Worm (Caenorhabditis elegans): ENCODE measurements around the gene nhr-91.

DNA sequence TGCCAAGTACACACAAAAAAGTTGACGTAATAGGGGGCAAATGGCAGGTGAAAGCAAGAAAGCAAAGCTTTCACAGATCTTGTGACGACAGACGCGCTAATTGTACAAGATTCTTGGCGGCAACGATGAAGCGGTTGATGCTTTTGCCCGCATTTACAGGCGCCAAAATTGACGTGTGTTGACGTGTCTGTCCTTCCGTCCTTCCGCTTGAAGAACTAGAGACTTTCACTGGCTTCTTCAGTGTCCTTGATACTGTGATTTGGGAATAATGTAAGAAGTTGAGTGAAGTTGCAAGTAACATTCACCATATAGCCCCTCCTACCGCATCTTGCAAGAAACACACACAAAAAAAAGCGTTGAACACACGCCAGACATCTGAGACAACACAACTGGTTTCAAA is 25.4 kb upstream of the nhr-91 start, which contains the start of gene jud-4:
- TF ChIP-seq ceh-40 (GFP tag; IDR thresholded peaks at IDR 0.05) (no peak), nhr-90 (tag; optimal IDR thresholded peaks at IDR 0.05) (no peak), T07F8.4 (tag; optimal IDR thresholded peaks at IDR 0.05) (no peak), egl-44 (GFP tag; IDR thresholded peaks at IDR 0.05) (no peak)

Data from whole organism, young adult.